Fruit fly (Drosophila melanogaster): ENCODE data around the gene ctrip.

The ctrip gene

DNA sequence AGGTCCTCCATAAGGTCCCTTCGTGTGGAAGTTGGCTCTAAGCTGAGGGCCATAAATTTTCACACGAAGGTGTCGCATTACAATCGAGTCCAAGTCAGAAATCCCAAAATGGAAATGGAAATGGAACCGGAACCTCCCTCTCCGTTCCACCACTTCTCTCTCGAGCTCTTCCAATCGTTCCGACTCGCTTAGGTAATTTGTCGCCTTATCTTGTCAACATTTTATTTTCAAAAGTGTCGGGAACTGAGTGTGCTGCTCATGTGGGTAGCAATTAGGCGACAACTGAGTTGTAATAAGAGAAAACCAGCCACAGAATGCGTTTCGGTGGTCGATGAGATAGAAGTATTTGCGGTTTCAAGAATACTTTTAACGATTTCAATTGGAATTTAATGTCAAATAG is 28.9 kb upstream of the ctrip start:
- TF ChIP-seq CG34367 (tag; optimal IDR thresholded peaks at IDR 0.05), result no peak
- TF ChIP-seq CG10348 (GFP tag; IDR thresholded peaks at IDR 0.05), result no peak
- no peak for TF ChIP-seq CG12605 (GFP tag; IDR thresholded peaks at IDR 0.05)
- TF ChIP-seq Ets98B (GFP tag; IDR thresholded peaks at IDR 0.05), result no peak
- TF ChIP-seq EcR (GFP tag; optimal IDR thresholded peaks at IDR 0.05), result no peak
- no peak for TF ChIP-seq CG15710 (tag; optimal IDR thresholded peaks at IDR 0.05)
- TF ChIP-seq fd96Ca (GFP tag; IDR thresholded peaks at IDR 0.05), result no peak
- no peak for TF ChIP-seq Pif1B (GFP tag; optimal IDR thresholded peaks at IDR 0.05)
- TF ChIP-seq CG13204 (GFP tag; optimal IDR thresholded peaks at IDR 0.05), result no peak
- no peak for TF ChIP-seq CG17806 (tag; optimal IDR thresholded peaks at IDR 0.05)

DNA sequence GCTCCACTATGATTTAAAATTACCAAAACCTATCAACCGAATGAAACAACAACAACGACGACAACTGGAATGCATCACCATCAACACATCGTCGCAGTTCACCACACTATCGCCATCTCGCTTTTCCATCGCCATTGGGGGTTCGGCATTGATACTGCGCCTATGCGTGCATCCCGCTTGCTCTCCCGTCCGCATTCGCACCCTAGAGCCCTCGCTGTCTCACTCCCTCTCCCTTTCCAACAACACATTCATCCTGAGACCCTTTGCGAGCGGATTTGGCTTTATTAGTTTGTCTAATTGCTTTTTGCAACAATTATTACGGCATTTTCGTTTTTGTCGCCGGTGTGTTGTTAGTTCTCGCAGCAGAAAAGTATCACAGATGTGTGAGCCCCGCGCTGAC is 23.4 kb upstream of the ctrip start:
- TF ChIP-seq CG8301 (tag; optimal IDR thresholded peaks at IDR 0.05) (no peak), fd96Ca (GFP tag; IDR thresholded peaks at IDR 0.05) (0 out of 3 replicates have a peak, but pooled peaks have one; percentile 21)

DNA sequence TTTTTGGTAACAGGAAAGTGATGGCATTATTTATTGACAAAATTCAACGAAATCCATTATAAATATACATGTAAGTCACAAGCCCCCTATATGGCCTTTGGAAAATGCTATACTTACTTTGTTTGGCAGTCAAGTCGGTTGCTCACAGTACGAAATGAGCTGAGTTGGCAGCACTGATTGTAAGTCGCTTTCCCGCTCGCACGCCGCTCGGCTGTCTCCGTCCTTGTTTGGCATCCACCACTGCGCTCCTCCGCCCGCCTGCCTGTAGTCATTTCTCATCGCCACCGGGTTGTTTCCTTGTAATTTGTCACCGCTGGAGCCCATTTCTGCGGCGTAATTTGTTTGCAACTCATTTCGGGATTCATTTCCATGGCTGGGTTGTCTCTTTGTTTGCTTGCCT is 21.7 kb upstream of the ctrip start:
- TF ChIP-seq Pif1B (GFP tag; optimal IDR thresholded peaks at IDR 0.05) (no peak), CG9948 (tag; optimal IDR thresholded peaks at IDR 0.05) (no peak), CG14655 (GFP tag; optimal IDR thresholded peaks at IDR 0.05) (no peak), CG8159 (tag; optimal IDR thresholded peaks at IDR 0.05) (no peak), rn (GFP tag; IDR thresholded peaks at IDR 0.05) (no peak), CG13204 (GFP tag; optimal IDR thresholded peaks at IDR 0.05) (no peak), CG34367 (tag; optimal IDR thresholded peaks at IDR 0.05) (no peak), CG12605 (GFP tag; IDR thresholded peaks at IDR 0.05) (no peak), Ets98B (GFP tag; IDR thresholded peaks at IDR 0.05) (no peak), EcR (GFP tag; optimal IDR thresholded peaks at IDR 0.05) (no peak), CG4496 (GFP tag; IDR thresholded peaks at IDR 0.05) (no peak), CG10348 (GFP tag; IDR thresholded peaks at IDR 0.05) (no peak), CG8301 (tag; optimal IDR thresholded peaks at IDR 0.05) (no peak), fd96Ca (GFP tag; IDR thresholded peaks at IDR 0.05) (no peak), CG32121 (GFP tag; IDR thresholded peaks at IDR 0.05) (no peak), Snoo (tag; optimal IDR thresholded peaks at IDR 0.05) (no peak), D1 (tag; optimal IDR thresholded peaks at IDR 0.05) (no peak)

DNA sequence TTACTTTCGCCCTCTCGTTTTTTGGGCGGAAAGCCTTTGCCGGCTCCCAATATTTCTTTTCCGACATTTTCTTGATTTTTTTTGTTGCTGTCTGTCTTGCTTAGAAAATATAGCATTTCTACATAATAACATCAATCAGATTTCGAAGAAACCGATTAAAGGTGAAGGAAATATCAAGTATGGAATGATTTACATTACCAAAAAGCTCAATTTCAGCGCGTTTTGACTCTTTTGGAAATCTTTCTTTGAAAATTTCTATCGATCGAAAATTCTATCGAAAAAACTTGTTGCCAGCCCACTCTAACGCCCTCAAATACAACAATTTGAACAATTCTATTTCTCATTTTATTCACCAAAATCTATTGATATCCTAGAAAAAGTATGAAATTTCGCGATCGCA is 19.3 kb upstream of the ctrip start, which contains the start of gene CG14659:
Gene CG14659, minus strand, starts transcription at position 101 of the 400 bp plus-strand sequence.
- TF ChIP-seq CG32121 (GFP tag; IDR thresholded peaks at IDR 0.05), result no peak
- no peak for TF ChIP-seq CG17806 (tag; optimal IDR thresholded peaks at IDR 0.05)
- no peak for TF ChIP-seq D1 (tag; optimal IDR thresholded peaks at IDR 0.05)
- TF ChIP-seq Pif1B (GFP tag; optimal IDR thresholded peaks at IDR 0.05), result no peak
- no peak for TF ChIP-seq CG15710 (tag; optimal IDR thresholded peaks at IDR 0.05)
- no peak for TF ChIP-seq Ets98B (GFP tag; IDR thresholded peaks at IDR 0.05)
- no peak for TF ChIP-seq gl (tag; optimal IDR thresholded peaks at IDR 0.05)
- TF ChIP-seq Pif1A (GFP tag; optimal IDR thresholded peaks at IDR 0.05), result no peak
- TF ChIP-seq Snoo (tag; optimal IDR thresholded peaks at IDR 0.05), result no peak
- TF ChIP-seq CG4496 (GFP tag; IDR thresholded peaks at IDR 0.05), result no peak
- no peak for TF ChIP-seq CG14655 (GFP tag; optimal IDR thresholded peaks at IDR 0.05)
- no peak for TF ChIP-seq fd96Ca (GFP tag; IDR thresholded peaks at IDR 0.05)
- TF ChIP-seq EcR (GFP tag; optimal IDR thresholded peaks at IDR 0.05), result no peak
- TF ChIP-seq CG12605 (GFP tag; IDR thresholded peaks at IDR 0.05), result no peak

DNA sequence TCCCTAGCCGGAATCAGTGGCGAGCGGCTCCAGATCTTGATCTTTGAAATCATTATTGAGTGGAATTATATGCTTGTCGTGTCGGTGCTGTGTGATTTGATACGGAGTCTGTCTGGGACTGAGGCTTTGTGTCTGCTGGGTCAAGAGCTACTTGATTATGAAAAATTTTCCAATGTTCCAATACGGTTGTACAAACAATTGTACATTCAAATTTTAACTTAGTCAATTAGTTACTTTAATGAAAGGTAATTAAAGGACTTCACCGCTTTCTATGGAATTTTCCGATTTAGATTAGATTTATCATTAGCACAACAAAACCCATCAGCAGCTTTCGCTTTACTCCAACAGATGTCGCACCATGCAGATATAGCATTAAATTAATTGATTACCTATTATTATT is 18.5 kb upstream of the ctrip start, which contains the start of gene CG14658:
Gene CG14658, minus strand, starts transcription at position 101 of the 400 bp plus-strand sequence.
- TF ChIP-seq Pif1A (GFP tag; optimal IDR thresholded peaks at IDR 0.05) (no peak), CG9948 (tag; optimal IDR thresholded peaks at IDR 0.05) (no peak), gl (tag; optimal IDR thresholded peaks at IDR 0.05) (no peak)

DNA sequence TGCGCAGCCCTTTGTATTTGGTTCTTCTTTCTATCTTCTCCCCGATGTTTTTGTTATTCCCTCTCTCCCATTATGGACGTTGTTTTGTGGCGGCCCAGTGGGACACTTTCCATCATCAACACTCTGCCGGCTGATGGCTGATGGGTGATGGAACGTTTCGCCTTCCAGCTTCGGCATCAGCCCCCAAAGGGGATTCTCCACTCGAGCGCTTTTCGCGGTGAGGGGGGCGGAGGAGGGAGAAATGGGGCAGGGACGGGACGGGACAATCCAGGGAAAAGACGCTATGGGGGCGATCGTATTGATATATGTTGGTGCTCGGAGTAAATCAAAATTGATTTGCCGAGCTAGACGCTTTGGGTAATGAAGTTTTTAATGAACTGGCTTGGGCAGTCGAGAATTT is 13.3 kb upstream of the ctrip start:
- no peak for TF ChIP-seq CG8159 (tag; optimal IDR thresholded peaks at IDR 0.05)
- TF ChIP-seq EcR (GFP tag; optimal IDR thresholded peaks at IDR 0.05), result no peak
- TF ChIP-seq CG32121 (GFP tag; IDR thresholded peaks at IDR 0.05), result no peak
- TF ChIP-seq CG9948 (tag; optimal IDR thresholded peaks at IDR 0.05), result no peak
- no peak for TF ChIP-seq CG4496 (GFP tag; IDR thresholded peaks at IDR 0.05)
- no peak for TF ChIP-seq CG12605 (GFP tag; IDR thresholded peaks at IDR 0.05)
- TF ChIP-seq Snoo (tag; optimal IDR thresholded peaks at IDR 0.05), result no peak
- TF ChIP-seq Pif1B (GFP tag; optimal IDR thresholded peaks at IDR 0.05), result no peak
- TF ChIP-seq CG13204 (GFP tag; optimal IDR thresholded peaks at IDR 0.05), result no peak
- TF ChIP-seq CG8301 (tag; optimal IDR thresholded peaks at IDR 0.05), result no peak
- no peak for TF ChIP-seq fd96Ca (GFP tag; IDR thresholded peaks at IDR 0.05)
- TF ChIP-seq CG15710 (tag; optimal IDR thresholded peaks at IDR 0.05), result no peak
- no peak for TF ChIP-seq D1 (tag; optimal IDR thresholded peaks at IDR 0.05)
- no peak for TF ChIP-seq Pif1A (GFP tag; optimal IDR thresholded peaks at IDR 0.05)
- no peak for TF ChIP-seq Ets98B (GFP tag; IDR thresholded peaks at IDR 0.05)
- no peak for TF ChIP-seq CG34367 (tag; optimal IDR thresholded peaks at IDR 0.05)
- no peak for TF ChIP-seq gl (tag; optimal IDR thresholded peaks at IDR 0.05)
- TF ChIP-seq rn (GFP tag; IDR thresholded peaks at IDR 0.05), result no peak

DNA sequence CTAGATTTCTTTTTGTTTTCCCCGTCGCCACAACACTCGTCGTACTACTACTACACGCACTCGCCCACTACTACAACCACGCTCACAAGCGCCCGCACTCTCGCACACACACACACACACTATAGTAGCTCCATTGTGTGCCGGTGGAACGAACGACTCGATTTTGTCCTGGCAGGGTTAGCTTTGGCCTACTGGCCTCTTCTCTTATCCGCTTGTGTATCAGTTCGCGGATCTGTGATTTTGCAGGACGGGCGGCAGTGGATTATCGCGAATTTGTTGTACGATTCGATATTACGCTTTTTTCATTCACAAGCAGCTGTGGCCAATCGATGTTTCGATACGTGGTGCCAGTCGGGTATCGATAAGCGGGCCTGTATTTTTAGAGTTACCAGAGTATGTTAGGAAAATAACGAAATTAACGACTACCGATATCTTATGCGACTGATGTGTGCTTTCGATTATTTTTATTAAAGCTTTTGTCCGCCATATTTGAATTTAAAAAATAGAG is 9.3 kb upstream of the ctrip start, which contains the start of gene CG14657:
Gene CG14657, minus strand, starts transcription at position 335 of the 508 bp plus-strand sequence.
- TF ChIP-seq Pif1A (GFP tag; optimal IDR thresholded peaks at IDR 0.05) (no peak), CG8159 (tag; optimal IDR thresholded peaks at IDR 0.05) (no peak), rn (GFP tag; IDR thresholded peaks at IDR 0.05) (no peak), CG13204 (GFP tag; optimal IDR thresholded peaks at IDR 0.05) (no peak), Pif1B (GFP tag; optimal IDR thresholded peaks at IDR 0.05) (no peak), CG15710 (tag; optimal IDR thresholded peaks at IDR 0.05) (no peak), Snoo (tag; optimal IDR thresholded peaks at IDR 0.05) (no peak), CG17806 (tag; optimal IDR thresholded peaks at IDR 0.05) (no peak), CG14655 (GFP tag; optimal IDR thresholded peaks at IDR 0.05) (no peak), CG4496 (GFP tag; IDR thresholded peaks at IDR 0.05) (no peak), CG8301 (tag; optimal IDR thresholded peaks at IDR 0.05) (no peak)

Measured in whole organism, pupa.